Fruit fly (Drosophila melanogaster): ENCODE measurements around the gene CG34323.

Gene CG34323

DNA sequence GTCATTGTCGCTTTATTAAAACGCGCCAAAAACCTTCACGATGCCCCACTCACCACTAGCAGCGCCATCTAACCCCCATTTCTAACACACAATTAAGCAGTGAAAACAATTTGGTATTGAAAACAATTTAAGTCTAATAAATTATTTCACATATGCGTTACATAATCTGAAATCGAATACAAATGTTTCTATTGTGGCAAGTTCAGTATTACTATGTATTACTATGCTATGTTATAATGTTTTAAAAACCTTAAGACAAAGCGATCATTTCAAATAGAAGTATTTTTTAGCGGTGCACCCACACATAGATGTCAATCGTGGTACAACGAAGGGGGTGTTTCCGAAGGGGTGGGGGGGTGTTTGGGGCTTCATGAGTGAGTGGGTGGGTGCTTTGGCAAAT is 3.4 kb downstream of the CG34323 start (continued):
- TF ChIP-seq ara (GFP tag; IDR thresholded peaks at IDR 0.05) (no peak), Awh (GFP tag; IDR thresholded peaks at IDR 0.05) (no peak), CG31441 (GFP tag; IDR thresholded peaks at IDR 0.05) (no peak), CG2199 (GFP tag; IDR thresholded peaks at IDR 0.05) (no peak), ind (GFP tag; optimal IDR thresholded peaks at IDR 0.05) (no peak), CG2202 (tag; optimal IDR thresholded peaks at IDR 0.05) (no peak), Dip2 (GFP tag; IDR thresholded peaks at IDR 0.05) (no peak), unpg (GFP tag; optimal IDR thresholded peaks at IDR 0.05) (peak; percentile 51), NC2β (GFP tag; optimal IDR thresholded peaks at IDR 0.05) (no peak), CG18764 (GFP tag; optimal IDR thresholded peaks at IDR 0.05) (no peak), CG13123 (GFP tag; optimal IDR thresholded peaks at IDR 0.05) (no peak), CG6683 (GFP tag; optimal IDR thresholded peaks at IDR 0.05) (peak; percentile 14), CG13296 (GFP tag; optimal IDR thresholded peaks at IDR 0.05) (peak; percentile 24), br (optimal IDR thresholded peaks at IDR 0.05) (no peak), Rfx (GFP tag; IDR thresholded peaks at IDR 0.05) (0 out of 2 replicates have a peak, but pooled peaks have one; percentile 20), CG1603 (tag; optimal IDR thresholded peaks at IDR 0.05) (peak; percentile 57), pfk (GFP tag; optimal IDR thresholded peaks at IDR 0.05) (no peak), pb (GFP tag; optimal IDR thresholded peaks at IDR 0.05) (no peak), fd96Cb (tag; optimal IDR thresholded peaks at IDR 0.05) (peak; percentile 10), Hr39 (optimal IDR thresholded peaks at IDR 0.05) (no peak), tna (GFP tag; IDR thresholded peaks at IDR 0.05; ENCODE audit: partially characterized antibody) (no peak), CG4360 (GFP tag; IDR thresholded peaks at IDR 0.05) (no peak), Ada2b (GFP tag; IDR thresholded peaks at IDR 0.05) (no peak), CG34376 (GFP tag; optimal IDR thresholded peaks at IDR 0.05) (no peak), CG1647 (GFP tag; optimal IDR thresholded peaks at IDR 0.05) (no peak), pita (GFP tag; optimal IDR thresholded peaks at IDR 0.05) (no peak), CG30020 (tag; optimal IDR thresholded peaks at IDR 0.05) (no peak), CG6854 (GFP tag; optimal IDR thresholded peaks at IDR 0.05) (no peak), Spps (tag; optimal IDR thresholded peaks at IDR 0.05) (no peak), Stat92E (GFP tag; optimal IDR thresholded peaks at IDR 0.05) (no peak), zf30C (GFP tag; optimal IDR thresholded peaks at IDR 0.05) (no peak), luna (GFP tag; optimal IDR thresholded peaks at IDR 0.05) (no peak), dati (GFP tag; IDR thresholded peaks at IDR 0.05) (no peak), E2f2 (GFP tag; IDR thresholded peaks at IDR 0.05) (no peak), CG43689 (GFP tag; IDR thresholded peaks at IDR 0.05) (no peak), CG18476 (GFP tag; optimal IDR thresholded peaks at IDR 0.05) (no peak), odd (GFP tag; optimal IDR thresholded peaks at IDR 0.05) (no peak), CG17912 (GFP tag; optimal IDR thresholded peaks at IDR 0.05) (no peak), klu (GFP tag; IDR thresholded peaks at IDR 0.05) (no peak), NK7.1 (GFP tag; optimal IDR thresholded peaks at IDR 0.05) (no peak), CG12769 (tag; optimal IDR thresholded peaks at IDR 0.05) (peak; percentile 64), dm (GFP tag; optimal IDR thresholded peaks at IDR 0.05) (no peak), crol (GFP tag; IDR thresholded peaks at IDR 0.05) (no peak), CG17385 (GFP tag; optimal IDR thresholded peaks at IDR 0.05) (peak; percentile 24), Hr3 (GFP tag; optimal IDR thresholded peaks at IDR 0.05) (no peak), CG9817 (tag; optimal IDR thresholded peaks at IDR 0.05) (peak; percentile 20), run (tag; optimal IDR thresholded peaks at IDR 0.05) (no peak), tx (GFP tag; optimal IDR thresholded peaks at IDR 0.05) (no peak), CG11398 (GFP tag; optimal IDR thresholded peaks at IDR 0.05) (no peak), schlank (tag; optimal IDR thresholded peaks at IDR 0.05) (no peak), CG10267 (tag; optimal IDR thresholded peaks at IDR 0.05) (peak; percentile 13), CG14441 (GFP tag; IDR thresholded peaks at IDR 0.05) (peak; percentile 11; the same call in 1 of the 2 replicates), knrl (GFP tag; IDR thresholded peaks at IDR 0.05; ENCODE audit: partially characterized antibody) (no peak)

All from whole organism, embryonic.